Fruit fly (Drosophila melanogaster) whole organism, embryonic: ENCODE measurements around the gene Lcp65Ae.

ENCODE experiments used
- Adf1 ChIP-seq: fragments of 200-800 bp; sonication (Bioruptor generic); IDR thresholded peaks from 2 replicates; pipeline ENCODE4 v1.3.6; 2022; ENCODE audit warnings: missing biosample characterization, missing genetic modification characterization
- Awh ChIP-seq: fragments of 200-800 bp; sonication (Bioruptor generic); IDR thresholded peaks from 2 replicates; pipeline ENCODE4, ENCODE4 v1.3.6; 2022; ENCODE audit warnings: missing biosample characterization, missing genetic modification characterization
- Bteb2 ChIP-seq: fragments of 200-800 bp; sonication (Bioruptor generic); optimal IDR thresholded peaks from 2 replicates; lab custom pipeline; 2016; ENCODE audit warnings: missing biosample characterization, missing genetic modification characterization
- CG10321 ChIP-seq: fragments of 200-800 bp; sonication (Bioruptor generic); IDR thresholded peaks from 2 replicates; pipeline ENCODE4 v1.3.6; 2022; ENCODE audit warnings: missing biosample characterization, missing genetic modification characterization
- CG11504 ChIP-seq: fragments of 200-800 bp; sonication (Bioruptor generic); optimal IDR thresholded peaks from 3 replicates; lab custom pipeline; 2019; ENCODE audit warnings: missing biosample characterization, mild to moderate bottlenecking, missing genetic modification characterization, moderate library complexity
- CG11723 ChIP-seq: fragments of 200-800 bp; sonication (Bioruptor generic); optimal IDR thresholded peaks from 2 replicates; lab custom pipeline; 2017; ENCODE audit warnings: missing biosample characterization, mild to moderate bottlenecking, missing genetic modification characterization
- CG12769 ChIP-seq: fragments of 200-800 bp; sonication (Bioruptor generic); optimal IDR thresholded peaks from 2 replicates; lab custom pipeline; 2019; ENCODE audit warnings: missing biosample characterization, mild to moderate bottlenecking, missing genetic modification characterization, moderate library complexity
- CG16863 ChIP-seq: fragments of 200-800 bp; sonication (Bioruptor generic); optimal IDR thresholded peaks from 3 replicates; lab custom pipeline; 2016; ENCODE audit warnings: missing biosample characterization, missing genetic modification characterization
- CG17328 ChIP-seq: fragments of 200-800 bp; sonication (Bioruptor generic); IDR thresholded peaks from 2 replicates; pipeline ENCODE4 v1.3.6; 2022; ENCODE audit warnings: missing biosample characterization, missing genetic modification characterization
- CG17359 ChIP-seq: fragments of 200-800 bp; sonication (Bioruptor generic); optimal IDR thresholded peaks from 3 replicates; lab custom pipeline; 2018; ENCODE audit warnings: missing biosample characterization, mild to moderate bottlenecking, missing genetic modification characterization, moderate library complexity
- CG1832 ChIP-seq: fragments of 200-800 bp; sonication (Bioruptor generic); optimal IDR thresholded peaks from 2 replicates; lab custom pipeline; 2017; ENCODE audit warnings: missing biosample characterization, mild to moderate bottlenecking, missing genetic modification characterization, inconsistent platforms
- CG18619 ChIP-seq: fragments of 200-800 bp; sonication (Bioruptor generic); optimal IDR thresholded peaks from 3 replicates; lab custom pipeline; 2017; ENCODE audit warnings: missing biosample characterization, mild to moderate bottlenecking, missing genetic modification characterization
- CG2889 ChIP-seq: fragments of 200-800 bp; sonication (Bioruptor generic); IDR thresholded peaks from 3 replicates; pipeline ENCODE4 v1.3.6; 2022; ENCODE audit warnings: missing biosample characterization, missing genetic modification characterization
- CG3065 ChIP-seq: fragments of 200-800 bp; sonication (Bioruptor generic); optimal IDR thresholded peaks from 2 replicates; lab custom pipeline; 2016; ENCODE audit warnings: missing biosample characterization, missing genetic modification characterization
- CG32767 ChIP-seq: fragments of 200-800 bp; sonication (Bioruptor generic); IDR thresholded peaks from 2 replicates; pipeline ENCODE4 v1.3.6; 2022; ENCODE audit warnings: missing biosample characterization, missing genetic modification characterization
- CG34376 ChIP-seq: fragments of 200-800 bp; sonication (Bioruptor generic); optimal IDR thresholded peaks from 2 replicates; lab custom pipeline; 2018; ENCODE audit warnings: missing biosample characterization, mild to moderate bottlenecking, missing genetic modification characterization
- CG4854 ChIP-seq: fragments of 200-800 bp; sonication (Bioruptor generic); optimal IDR thresholded peaks from 2 replicates; lab custom pipeline; 2016; ENCODE audit warnings: missing biosample characterization, missing genetic modification characterization, inconsistent platforms
- CG6854 ChIP-seq: fragments of 200-800 bp; sonication (Bioruptor generic); optimal IDR thresholded peaks from 3 replicates; lab custom pipeline; 2017; ENCODE audit warnings: missing biosample characterization, mild to moderate bottlenecking, missing genetic modification characterization
- CG8281 ChIP-seq: fragments of 200-800 bp; sonication (Bioruptor generic); optimal IDR thresholded peaks from 2 replicates; lab custom pipeline; 2018; ENCODE audit warnings: missing biosample characterization, mild to moderate bottlenecking, missing genetic modification characterization, moderate library complexity
- CG8944 ChIP-seq: fragments of 200-800 bp; sonication (Bioruptor generic); optimal IDR thresholded peaks from 3 replicates; lab custom pipeline; 2016; ENCODE audit warnings: missing biosample characterization, missing genetic modification characterization
- Ets65A ChIP-seq: fragments of 200-800 bp; sonication (Bioruptor generic); peaks from one replicate; lab custom pipeline; 2016; ENCODE audit warnings: missing biosample characterization, missing genetic modification characterization
- Hr39 ChIP-seq: fragments of >200 bp; optimal IDR thresholded peaks from 2 replicates; lab custom pipeline; 2017
- MESR4 ChIP-seq: fragments of 200-800 bp; sonication (Bioruptor generic); optimal IDR thresholded peaks from 2 replicates; lab custom pipeline; 2018; ENCODE audit warnings: missing biosample characterization, mild to moderate bottlenecking, missing genetic modification characterization, moderate library complexity
- NC2α ChIP-seq: fragments of 200-800 bp; sonication (Bioruptor generic); optimal IDR thresholded peaks from 2 replicates; lab custom pipeline; 2016; ENCODE audit warnings: missing biosample characterization, missing genetic modification characterization
- Nf-YB ChIP-seq: fragments of 200-800 bp; sonication (Bioruptor generic); optimal IDR thresholded peaks from 3 replicates; lab custom pipeline; 2019; ENCODE audit warnings: missing biosample characterization, mild to moderate bottlenecking, missing genetic modification characterization, moderate library complexity
- Nf-YC ChIP-seq: fragments of 200-800 bp; optimal IDR thresholded peaks from 3 replicates; lab custom pipeline; 2019; ENCODE audit warnings: missing biosample characterization, mild to moderate bottlenecking, missing genetic modification characterization, moderate library complexity
- Oli ChIP-seq: fragments of 200-800 bp; sonication (Bioruptor generic); optimal IDR thresholded peaks from 2 replicates; lab custom pipeline; 2018; ENCODE audit warnings: missing biosample characterization, mild to moderate bottlenecking, missing genetic modification characterization, moderate library complexity
- Usf ChIP-seq: fragments of 200-800 bp; sonication (Bioruptor generic); optimal IDR thresholded peaks from 2 replicates; lab custom pipeline; 2017; ENCODE audit warnings: missing genotype, missing biosample characterization, missing genetic modification characterization
- bbx ChIP-seq: fragments of 200-800 bp; sonication (Bioruptor generic); IDR thresholded peaks from 2 replicates; pipeline ENCODE4 v1.3.6; 2022; ENCODE audit warnings: missing biosample characterization, missing genetic modification characterization; ENCODE audit not compliant: partially characterized antibody
- dysf ChIP-seq: fragments of 200-800 bp; sonication (Bioruptor generic); IDR thresholded peaks from 3 replicates; pipeline ENCODE4 v1.3.6; 2022; ENCODE audit warnings: missing biosample characterization, missing genetic modification characterization
- en ChIP-seq: fragments of 200-800 bp; sonication (Bioruptor generic); optimal IDR thresholded peaks from 2 replicates; lab custom pipeline; 2016; ENCODE audit warnings: missing biosample characterization, missing genetic modification characterization
- h ChIP-seq: fragments of >200 bp; optimal IDR thresholded peaks from 2 replicates; lab custom pipeline; 2017
- jumu ChIP-seq: fragments of 200-800 bp; sonication (Bioruptor generic); optimal IDR thresholded peaks from 3 replicates; lab custom pipeline; 2016; ENCODE audit warnings: missing biosample characterization, missing genetic modification characterization
- knrl ChIP-seq: fragments of 200-800 bp; sonication (Bioruptor generic); IDR thresholded peaks from 3 replicates; pipeline ENCODE4 v1.3.6; 2022; ENCODE audit warnings: missing biosample characterization, missing genetic modification characterization; ENCODE audit not compliant: partially characterized antibody
- psq ChIP-seq: fragments of 200-800 bp; sonication (Bioruptor generic); optimal IDR thresholded peaks from 2 replicates; lab custom pipeline; 2017; ENCODE audit warnings: missing biosample characterization, missing genetic modification characterization
- seq ChIP-seq: fragments of 200-800 bp; sonication (Bioruptor generic); IDR thresholded peaks from 2 replicates; pipeline ENCODE4 v1.3.6; 2022; ENCODE audit warnings: missing biosample characterization, missing genetic modification characterization
- slbo ChIP-seq: fragments of 200-800 bp; sonication (Bioruptor generic); IDR thresholded peaks from 2 replicates; pipeline ENCODE4 v1.3.6; 2022; ENCODE audit warnings: missing biosample characterization, missing genetic modification characterization
- tin ChIP-seq: fragments of 200-800 bp; sonication (Bioruptor generic); optimal IDR thresholded peaks from 3 replicates; lab custom pipeline; 2016; ENCODE audit warnings: missing biosample characterization, missing genetic modification characterization
- tll ChIP-seq, 2 experiments: fragments of 200-800 bp in 1 of 2; fragments of >200 bp in 1 of 2; sonication (Bioruptor generic) in 1 of 2; optimal IDR thresholded peaks; 2 replicates each; lab custom pipeline; 2017 to 2019; ENCODE audit warnings: missing biosample characterization in 2 of 2, missing genetic modification characterization in 2 of 2, mild to moderate bottlenecking in 1 of 2, moderate library complexity in 1 of 2
- unc-4 ChIP-seq: fragments of 200-800 bp; sonication (Bioruptor generic); IDR thresholded peaks from 2 replicates; pipeline ENCODE4 v1.3.6; 2022; ENCODE audit warnings: missing biosample characterization, missing genetic modification characterization; ENCODE audit not compliant: partially characterized antibody
- unpg ChIP-seq: fragments of 200-800 bp; sonication (Bioruptor generic); optimal IDR thresholded peaks from 3 replicates; lab custom pipeline; 2018; ENCODE audit warnings: missing biosample characterization, mild to moderate bottlenecking, missing genetic modification characterization, moderate library complexity

The Lcp65Ae gene

dm6 chr3L:6110673-6111449 is 27.1 kb downstream of the Lcp65Ae start:
- no peak for TF ChIP-seq slbo (GFP tag; lab: Robert Waterston, UW)
- no peak for TF ChIP-seq unc-4 (GFP tag; lab: Robert Waterston, UW)
- no peak for TF ChIP-seq CG4854 (GFP tag; lab: Kevin White, UChicago)
- no peak for TF ChIP-seq CG2889 (GFP tag; lab: Robert Waterston, UW)
- TF ChIP-seq CG11504 = no peak
- no peak for TF ChIP-seq psq (GFP tag; lab: Kevin White, UChicago)
- no peak for TF ChIP-seq CG8944 (GFP tag; lab: Kevin White, UChicago)
- no peak for TF ChIP-seq CG16863
- no peak for TF ChIP-seq Usf (GFP tag; lab: Kevin White, UChicago)
- no peak for TF ChIP-seq CG18619 (GFP tag; lab: Kevin White, UChicago)
- TF ChIP-seq Hr39 = no peak
- TF ChIP-seq en (GFP tag; lab: Kevin White, UChicago) = no peak
- peak; percentile 64 for TF ChIP-seq Adf1 (GFP tag; lab: Robert Waterston, UW)
- TF ChIP-seq CG32767 (GFP tag; lab: Robert Waterston, UW) = peak; percentile 40; the same call in 1 of the 2 replicates
- TF ChIP-seq tin = no peak
- TF ChIP-seq NC2α = no peak
- no peak for TF ChIP-seq dysf (GFP tag; lab: Robert Waterston, UW)
- TF ChIP-seq seq (GFP tag; lab: Robert Waterston, UW) = peak; percentile 65; the same call in 1 of the 2 replicates
- TF ChIP-seq Ets65A (GFP tag; lab: Kevin White, UChicago) = peak; percentile 87
- TF ChIP-seq CG12769 (tag; lab: Kevin White, UChicago) = no peak
- TF ChIP-seq CG6854 (GFP tag; lab: Kevin White, UChicago) = no peak
- peak; percentile 49 for TF ChIP-seq CG1832 (GFP tag; lab: Kevin White, UChicago)
- no peak for TF ChIP-seq knrl (GFP tag; lab: Robert Waterston, UW)
- no peak for TF ChIP-seq unpg (GFP tag; lab: Kevin White, UChicago)
- TF ChIP-seq CG17359 (tag; lab: Kevin White, UChicago) = no peak
- TF ChIP-seq Oli (tag; lab: Kevin White, UChicago) = no peak
- TF ChIP-seq MESR4 (GFP tag; lab: Kevin White, UChicago) = no peak
- no peak for TF ChIP-seq CG11723
- TF ChIP-seq CG34376 (GFP tag; lab: Kevin White, UChicago) = no peak
- no peak for TF ChIP-seq tll (GFP tag; optimal IDR thresholded peaks at IDR 0.05; lab: Kevin White, UChicago)
- peak; percentile 96 for TF ChIP-seq Nf-YC (tag; lab: Kevin White, UChicago)
- no peak for TF ChIP-seq Awh (GFP tag; lab: Robert Waterston, UW)
- TF ChIP-seq Nf-YB (GFP tag; lab: Kevin White, UChicago) = peak; percentile 95
- no peak for TF ChIP-seq Bteb2 (GFP tag; lab: Kevin White, UChicago)
- TF ChIP-seq CG3065 (GFP tag; lab: Kevin White, UChicago) = no peak
- TF ChIP-seq CG17328 (GFP tag; lab: Robert Waterston, UW) = no peak
- TF ChIP-seq CG10321 (GFP tag; lab: Robert Waterston, UW) = peak; percentile 43; the same call in 1 of the 2 replicates
- TF ChIP-seq bbx (GFP tag; lab: Robert Waterston, UW) = no peak
- TF ChIP-seq CG8281 (tag; lab: Kevin White, UChicago) = no peak
- no peak for TF ChIP-seq h (lab: Kevin White, UChicago)
- TF ChIP-seq jumu (GFP tag; lab: Kevin White, UChicago) = no peak
- TF ChIP-seq, all 482 proteins: peak for 8
